Fruit fly (Drosophila melanogaster) whole organism, embryonic: Measurements from ENCODE around the gene Vdup1.

Experiments
- Awh ChIP-seq: fragments of 200-800 bp; sonication (Bioruptor generic); IDR thresholded peaks from 2 replicates; pipeline ENCODE4, ENCODE4 v1.3.6; 2022; ENCODE audit warnings: missing biosample characterization, missing genetic modification characterization
- CG11093 ChIP-seq: fragments of 200-800 bp; sonication (Bioruptor generic); IDR thresholded peaks from 3 replicates; pipeline ENCODE4 v1.3.6; 2022; ENCODE audit warnings: missing biosample characterization, missing genetic modification characterization
- CG12155 ChIP-seq: fragments of 200-800 bp; sonication (Bioruptor generic); optimal IDR thresholded peaks from 3 replicates; lab custom pipeline; 2016; ENCODE audit warnings: missing biosample characterization, missing genetic modification characterization
- CG12769 ChIP-seq: fragments of 200-800 bp; sonication (Bioruptor generic); optimal IDR thresholded peaks from 2 replicates; lab custom pipeline; 2019; ENCODE audit warnings: missing biosample characterization, mild to moderate bottlenecking, missing genetic modification characterization, moderate library complexity
- CG2116 ChIP-seq: fragments of 200-800 bp; sonication (Bioruptor generic); optimal IDR thresholded peaks from 3 replicates; lab custom pipeline; 2018; ENCODE audit warnings: missing biosample characterization, mild to moderate bottlenecking, missing genetic modification characterization
- CG8388 ChIP-seq: fragments of 200-800 bp; sonication (Bioruptor generic); optimal IDR thresholded peaks from 2 replicates; lab custom pipeline; 2019; ENCODE audit warnings: missing biosample characterization, mild to moderate bottlenecking, missing genetic modification characterization, moderate library complexity
- Med ChIP-seq: fragments of 200-800 bp; sonication (Bioruptor generic); peaks from one replicate; lab custom pipeline; 2016; ENCODE audit warnings: missing biosample characterization, missing genetic modification characterization, mild to moderate bottlenecking, inconsistent platforms, moderate library complexity
- Side ChIP-seq: fragments of 200-800 bp; sonication (Bioruptor generic); optimal IDR thresholded peaks from 2 replicates; lab custom pipeline; 2016; ENCODE audit warnings: missing biosample characterization, missing genetic modification characterization
- Vsx1 ChIP-seq: fragments of 200-800 bp; sonication (Bioruptor generic); optimal IDR thresholded peaks from 2 replicates; lab custom pipeline; 2017; ENCODE audit warnings: missing biosample characterization, mild to moderate bottlenecking, missing genetic modification characterization, missing genetic modification reagents
- abd-A ChIP-seq: fragments of 200-800 bp; sonication (Bioruptor generic); optimal IDR thresholded peaks from 3 replicates; lab custom pipeline; 2019; ENCODE audit warnings: missing biosample characterization, mild to moderate bottlenecking, missing genetic modification characterization, moderate library complexity
- ara ChIP-seq: fragments of 200-800 bp; sonication (Bioruptor generic); IDR thresholded peaks from 2 replicates; pipeline ENCODE4 v1.3.6; 2022; ENCODE audit warnings: missing biosample characterization, missing genetic modification characterization
- cato ChIP-seq: fragments of 200-800 bp; sonication (Bioruptor generic); optimal IDR thresholded peaks from 2 replicates; lab custom pipeline; 2016; ENCODE audit warnings: missing biosample characterization, missing genetic modification characterization, borderline replicate concordance
- ind ChIP-seq: fragments of 200-800 bp; sonication (Bioruptor generic); optimal IDR thresholded peaks from 3 replicates; lab custom pipeline; 2016; ENCODE audit warnings: missing biosample characterization, missing genetic modification characterization
- oc ChIP-seq: fragments of 200-800 bp; sonication (Bioruptor generic); optimal IDR thresholded peaks from 2 replicates; lab custom pipeline; 2018; ENCODE audit warnings: missing biosample characterization, mild to moderate bottlenecking, missing genetic modification characterization, moderate library complexity
- pan ChIP-seq, 4 experiments: fragments of >200 bp in 3 of 4; fragments of 200-800 bp in 1 of 4; sonication (Bioruptor generic) in 1 of 4; optimal IDR thresholded peaks in 3 of 4; IDR thresholded peaks in 1 of 4; 2 replicates each; pipeline versions ENCODE4 v1.3.6 to Lab custom; 2017 to 2022; ENCODE audit warnings: missing biosample characterization in 2 of 4, missing genetic modification characterization in 2 of 4, mixed read lengths in 1 of 4
- sd ChIP-seq: fragments of 200-800 bp; sonication (Bioruptor generic); optimal IDR thresholded peaks from 3 replicates; lab custom pipeline; 2018; ENCODE audit warnings: missing biosample characterization, mild to moderate bottlenecking, missing genetic modification characterization, moderate library complexity
- vvl ChIP-seq: fragments of 200-800 bp; sonication (Bioruptor generic); IDR thresholded peaks from 2 replicates; pipeline ENCODE4 v1.3.6; 2022; ENCODE audit warnings: missing biosample characterization, missing genetic modification characterization
- zfh1 ChIP-seq: fragments of 200-800 bp; sonication (Bioruptor generic); IDR thresholded peaks from 3 replicates; pipeline ENCODE4 v1.3.6; 2022; ENCODE audit warnings: missing biosample characterization, missing genetic modification characterization

The Vdup1 gene

DNA sequence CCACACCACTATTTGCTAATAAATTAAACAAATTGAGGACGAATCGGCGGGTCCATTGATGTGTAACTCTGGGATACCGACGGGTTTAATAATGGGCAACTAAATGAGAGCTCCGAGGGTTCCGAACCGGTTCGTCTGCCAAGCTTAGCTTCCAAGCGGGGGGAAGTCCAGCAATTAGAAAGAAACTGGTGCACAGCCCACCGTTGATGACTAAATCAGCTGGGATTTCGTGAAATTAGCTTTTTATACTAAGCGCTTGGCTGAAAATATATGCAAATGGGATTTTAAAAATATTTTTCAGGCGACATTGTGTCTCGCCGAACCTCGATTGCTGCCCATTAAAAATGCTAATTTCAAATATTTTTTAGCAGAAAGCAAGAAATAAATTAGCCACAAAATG is 51.3 kb downstream of the Vdup1 start:
- TF ChIP-seq CG12769 (tag; lab: Kevin White, UChicago) (peak; percentile 60), oc (tag; lab: Kevin White, UChicago) (peak; percentile 30), pan (optimal IDR thresholded peaks at IDR 0.05; lab: Kevin White, UChicago) (no peak), pan (GFP tag; optimal IDR thresholded peaks at IDR 0.05 in 1 of 2, IDR thresholded peaks at IDR 0.05 in 1 of 2) (peak in 1 of 2 experiments; percentile 27), Vsx1 (GFP tag; lab: Kevin White, UChicago) (peak; percentile 26), CG11093 (no peak), cato (GFP tag; lab: Kevin White, UChicago) (no peak), zfh1 (GFP tag; lab: Robert Waterston, UW) (no peak), CG8388 (GFP tag; lab: Kevin White, UChicago) (no peak), ara (no peak), vvl (GFP tag; lab: Robert Waterston, UW) (peak; percentile 64; the same call in 1 of the 2 replicates), CG12155 (no peak), Side (GFP tag; lab: Kevin White, UChicago) (no peak), Awh (peak; percentile 81), ind (GFP tag; lab: Kevin White, UChicago) (no peak), sd (tag; lab: Kevin White, UChicago) (peak; percentile 47), CG2116 (GFP tag; lab: Kevin White, UChicago) (no peak), Med (peak; percentile 39), abd-A (tag; lab: Kevin White, UChicago) (peak; percentile 60)
- TF ChIP-seq, all 482 proteins: peak for 9
